Worm (Caenorhabditis elegans): Measurements from ENCODE around the gene chts-1.

- TF ChIP-seq nhr-12 (tag; optimal IDR thresholded peaks at IDR 0.05) (no peak), egl-27 (tag; optimal IDR thresholded peaks at IDR 0.05) (peak; percentile 86), nhr-11 (tag; optimal IDR thresholded peaks at IDR 0.05) (no peak), snpc-4 (tag; optimal IDR thresholded peaks at IDR 0.05) (peak; percentile 55), ama-1 (optimal IDR thresholded peaks at IDR 0.05) (no peak), nhr-237 (tag; optimal IDR thresholded peaks at IDR 0.05) (no peak), elt-3 (tag; optimal IDR thresholded peaks at IDR 0.05) (no peak), mab-5 (tag; optimal IDR thresholded peaks at IDR 0.05) (peak; percentile 79), lin-11 (tag; optimal IDR thresholded peaks at IDR 0.05) (peak; percentile 97), skn-1 (tag; optimal IDR thresholded peaks at IDR 0.05) (peak; percentile 69), aly-2 (tag; optimal IDR thresholded peaks at IDR 0.05) (no peak)
Observed at ce11 chrX:7500970-7501369, 18.5 kb downstream of the chts-1 start, which contains the start of gene uggt-1.
